Fruit fly (Drosophila melanogaster): ENCODE measurements around the gene Etfb.

DNA sequence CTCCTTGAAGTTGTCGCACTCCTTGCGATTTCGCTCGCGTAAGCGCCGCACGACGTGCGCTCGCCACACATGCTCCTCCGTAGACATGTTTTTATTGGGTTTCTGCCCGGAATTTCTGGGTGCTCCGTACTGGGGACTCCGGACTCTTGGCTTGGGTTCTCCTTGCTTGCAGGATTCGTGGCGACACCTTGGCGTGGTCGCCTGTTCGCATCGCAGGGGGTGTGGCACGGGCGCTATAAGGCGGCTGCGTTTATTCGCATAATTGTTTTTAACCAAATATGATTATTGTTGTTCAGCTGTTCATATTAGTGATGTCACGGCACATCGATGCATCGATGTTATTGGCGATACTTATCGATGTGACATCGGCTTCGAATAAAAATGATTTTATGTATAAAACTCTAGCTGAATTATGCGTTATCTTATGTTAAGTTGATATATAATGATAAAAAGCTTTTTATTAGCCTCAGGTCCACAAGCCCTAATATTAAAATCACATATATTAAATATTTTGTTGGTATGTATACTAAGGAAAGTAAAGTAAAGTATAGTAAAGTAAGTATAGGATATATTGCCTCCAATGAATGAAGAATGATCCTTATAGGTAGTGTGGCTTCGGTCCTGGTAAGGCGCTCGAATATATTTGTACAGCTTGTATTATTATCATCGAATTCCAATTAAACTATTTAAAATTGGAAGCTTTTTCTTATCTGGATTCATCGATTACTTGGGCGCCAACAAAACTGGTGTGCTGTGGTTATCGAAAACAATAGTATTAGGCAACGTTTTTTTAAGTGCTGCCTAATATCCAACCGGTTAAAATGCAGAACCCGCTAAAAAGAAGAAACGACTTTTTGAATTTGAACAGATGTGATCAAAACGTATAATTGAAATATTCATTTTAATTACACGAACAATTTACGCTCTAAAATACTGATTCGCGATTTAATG is 32.3 kb upstream of the Etfb start, which contains the start of gene Atg16:
- TF ChIP-seq woc (GFP tag; optimal IDR thresholded peaks at IDR 0.05): peak; percentile 30
- no peak for TF ChIP-seq jim (GFP tag; optimal IDR thresholded peaks at IDR 0.05)
- no peak for TF ChIP-seq usp (GFP tag; optimal IDR thresholded peaks at IDR 0.05)
- TF ChIP-seq psq (GFP tag; optimal IDR thresholded peaks at IDR 0.05): peak; percentile 7
- TF ChIP-seq pan (optimal IDR thresholded peaks at IDR 0.05): no peak
- no peak for TF ChIP-seq Mio (GFP tag; optimal IDR thresholded peaks at IDR 0.05)
- TF ChIP-seq Hnf4 (GFP tag; optimal IDR thresholded peaks at IDR 0.05): peak; percentile 59
- TF ChIP-seq OdsH (GFP tag; optimal IDR thresholded peaks at IDR 0.05): no peak
- no peak for TF ChIP-seq dl (GFP tag; optimal IDR thresholded peaks at IDR 0.05; ENCODE audit: insufficient read depth in 1 of 2, partially characterized antibody in 2 of 2)
- no peak for TF ChIP-seq CrebA (GFP tag; optimal IDR thresholded peaks at IDR 0.05; ENCODE audit: borderline replicate concordance)
- TF ChIP-seq lola (GFP tag; optimal IDR thresholded peaks at IDR 0.05): no peak
- no peak for TF ChIP-seq h (GFP tag; optimal IDR thresholded peaks at IDR 0.05)
- TF ChIP-seq Hr78 (GFP tag; optimal IDR thresholded peaks at IDR 0.05): no peak

Measured in whole organism, wandering third instar larva.